Worm (Caenorhabditis elegans): ENCODE data around the gene F38H4.3.
"Not testable (repeated sequence)": the region's sequence is repeated elsewhere in the genome, so short reads cannot be mapped to it uniquely, and the experiment has no call there.

ce11 chrIV:11828012-11828411 lies 14.2 kb upstream of the F38H4.3 start, which contains the start of gene M117.6:
- not testable (repeated sequence) for TF ChIP-seq fos-1 (tag; optimal IDR thresholded peaks at IDR 0.05); pha-4 (GFP tag; IDR thresholded peaks at IDR 0.05); pha-4 (tag; optimal IDR thresholded peaks at IDR 0.05); hlh-11 (tag; optimal IDR thresholded peaks at IDR 0.05); lsy-2 (tag; optimal IDR thresholded peaks at IDR 0.05); sdz-12 (GFP tag; optimal IDR thresholded peaks at IDR 0.05)

All from whole organism, L4 larva.